Worm (Caenorhabditis elegans) whole organism, L2 larva: ENCODE data around the gene irld-11.

Source experiments
- mbf-1 ChIP-seq: sonication (generic microtip); optimal IDR thresholded peaks from 2 replicates; lab custom pipeline; 2017; ENCODE audit warnings: missing biosample characterization, missing genetic modification characterization
- nhr-12 ChIP-seq: fragments of 150-350 bp; optimal IDR thresholded peaks from 2 replicates; lab custom pipeline; 2014; ENCODE audit warnings: missing biosample characterization, missing genetic modification characterization
- snpc-4 ChIP-seq: fragments of 150-350 bp; optimal IDR thresholded peaks from 2 replicates; lab custom pipeline; 2014; ENCODE audit warnings: missing biosample characterization, missing genetic modification characterization

DNA sequence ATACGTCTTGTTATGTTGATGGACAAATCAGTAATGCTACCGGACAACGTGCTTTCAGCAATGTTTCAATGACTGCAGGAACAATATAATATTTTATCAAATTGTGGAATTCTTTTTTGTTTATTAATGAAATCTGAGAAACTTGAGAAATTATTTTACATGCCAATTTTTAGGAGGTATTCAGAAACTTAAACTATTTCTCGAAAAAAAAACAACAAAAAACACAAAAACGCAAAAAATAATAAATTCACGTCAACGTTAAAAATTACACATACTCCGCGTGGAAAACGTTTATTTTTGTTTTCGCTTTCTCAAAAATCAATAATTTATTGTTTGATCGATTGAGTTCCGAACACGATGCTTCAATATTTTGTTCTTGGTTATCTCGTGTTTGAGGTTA is 12.7 kb upstream of the irld-11 start, which contains the start of gene Y46H3D.1:
- TF ChIP-seq mbf-1 (tag; lab: Kevin White, UChicago) (no peak), snpc-4 (tag; lab: Kevin White, UChicago) (no peak), nhr-12 (no peak)
